Fruit fly (Drosophila melanogaster): ENCODE results near the gene CG13373.
A peak's percentile ranks its signal among the peaks of the same experiment; 100 is the strongest.

CG13373 gene

dm6 chrX:522357-523043 lies 45.7 kb downstream of the CG13373 start (continued):
- TF ChIP-seq CG8119 (GFP tag; IDR thresholded peaks at IDR 0.05) (peak; percentile 55; the same call in 1 of the 3 replicates), OdsH (GFP tag; optimal IDR thresholded peaks at IDR 0.05) (peak; percentile 72), CG11902 (GFP tag; optimal IDR thresholded peaks at IDR 0.05) (peak; percentile 51), CG4318 (GFP tag; optimal IDR thresholded peaks at IDR 0.05) (peak; percentile 50), CG8319 (GFP tag; optimal IDR thresholded peaks at IDR 0.05) (peak; percentile 58), Sox15 (GFP tag; optimal IDR thresholded peaks at IDR 0.05) (peak; percentile 59), fd85E (GFP tag; optimal IDR thresholded peaks at IDR 0.05) (no peak), spab (GFP tag; optimal IDR thresholded peaks at IDR 0.05) (peak; percentile 13), CG1621 (tag; optimal IDR thresholded peaks at IDR 0.05) (peak; percentile 77), Lpt (GFP tag; optimal IDR thresholded peaks at IDR 0.05) (peak; percentile 82), cyc (GFP tag; optimal IDR thresholded peaks at IDR 0.05) (peak; percentile 74), Hr4 (GFP tag; optimal IDR thresholded peaks at IDR 0.05) (peak; percentile 62)

dm6 chrX:523179-523851 lies 46.5 kb downstream of the CG13373 start, which contains the start of gene elav:
Gene elav, minus strand, starts transcription at chrX:523226.
- TF ChIP-seq OdsH (GFP tag; optimal IDR thresholded peaks at IDR 0.05) (peak; percentile 98), Sox102F (GFP tag; optimal IDR thresholded peaks at IDR 0.05) (peak; percentile 98), Hr38 (GFP tag; optimal IDR thresholded peaks at IDR 0.05) (peak; percentile 13), ss (GFP tag; optimal IDR thresholded peaks at IDR 0.05) (peak; percentile 98), Met (GFP tag; optimal IDR thresholded peaks at IDR 0.05) (peak; percentile 99), Sox14 (GFP tag; optimal IDR thresholded peaks at IDR 0.05) (peak; percentile 98), Hr4 (GFP tag; optimal IDR thresholded peaks at IDR 0.05) (peak; percentile 98), CG3919 (GFP tag; optimal IDR thresholded peaks at IDR 0.05) (peak; percentile 97), CG34406 (GFP tag; optimal IDR thresholded peaks at IDR 0.05) (peak; percentile 97), Gug (GFP tag; IDR thresholded peaks at IDR 0.05) (peak; percentile 98), cyc (GFP tag; optimal IDR thresholded peaks at IDR 0.05) (peak; percentile 97), CG8119 (GFP tag; IDR thresholded peaks at IDR 0.05) (peak; percentile 99), CG15336 (GFP tag; IDR thresholded peaks at IDR 0.05) (peak; percentile 99), Eip75B (GFP tag; optimal IDR thresholded peaks at IDR 0.05) (peak; percentile 98), CG3032 (tag; optimal IDR thresholded peaks at IDR 0.05) (peak; percentile 98), CG10669 (GFP tag; optimal IDR thresholded peaks at IDR 0.05) (peak; percentile 97), eg (GFP tag; IDR thresholded peaks at IDR 0.05) (peak; percentile 98), svp (GFP tag) (peak; percentile 98), CG6276 (GFP tag; optimal IDR thresholded peaks at IDR 0.05) (peak; percentile 98), pdm3 (GFP tag; optimal IDR thresholded peaks at IDR 0.05) (peak; percentile 98), salr (GFP tag; optimal IDR thresholded peaks at IDR 0.05) (peak; percentile 92 to 94), Sox15 (GFP tag; optimal IDR thresholded peaks at IDR 0.05) (peak; percentile 95), esn (GFP tag; optimal IDR thresholded peaks at IDR 0.05) (peak; percentile 98), fkh (GFP tag; optimal IDR thresholded peaks at IDR 0.05) (peak; percentile 88), CG11902 (GFP tag; optimal IDR thresholded peaks at IDR 0.05) (peak; percentile 95), CG6854 (GFP tag; optimal IDR thresholded peaks at IDR 0.05) (peak; percentile 98), CG1621 (tag; optimal IDR thresholded peaks at IDR 0.05) (peak; percentile 94), CG32006 (GFP tag; optimal IDR thresholded peaks at IDR 0.05) (peak; percentile 98), achi (GFP tag; optimal IDR thresholded peaks at IDR 0.05) (peak; percentile 97), acj6 (GFP tag; optimal IDR thresholded peaks at IDR 0.05) (peak; percentile 98), fd59A (GFP tag; optimal IDR thresholded peaks at IDR 0.05) (peak; percentile 97), dac (GFP tag; optimal IDR thresholded peaks at IDR 0.05) (peak; percentile 97), vri (GFP tag; optimal IDR thresholded peaks at IDR 0.05) (peak; percentile 97), Hr39 (GFP tag; optimal IDR thresholded peaks at IDR 0.05) (peak; percentile 96), CG7368 (GFP tag; optimal IDR thresholded peaks at IDR 0.05) (peak; percentile 96), CG11294 (GFP tag; IDR thresholded peaks at IDR 0.05) (peak; percentile 97), topi (GFP tag; optimal IDR thresholded peaks at IDR 0.05) (peak; percentile 98), Smox (GFP tag; optimal IDR thresholded peaks at IDR 0.05) (peak; percentile 98), CG8319 (GFP tag; optimal IDR thresholded peaks at IDR 0.05) (peak; percentile 97), CG11762 (GFP tag; optimal IDR thresholded peaks at IDR 0.05; ENCODE audit: insufficient read depth) (peak; percentile 97), Eip78C (GFP tag) (peak; percentile 99), CG6163 (GFP tag; IDR thresholded peaks at IDR 0.05) (peak; percentile 98)

All from whole organism, prepupa.